Worm (Caenorhabditis elegans): ENCODE data around the gene B0507.4.

ce11 chrV:8773826-8774382, 19.1 kb downstream of the B0507.4 start, which contains the start of gene B0507.2:
- TF ChIP-seq tra-4 (tag; optimal IDR thresholded peaks at IDR 0.05) (no peak), flt-1 (GFP tag; IDR thresholded peaks at IDR 0.05) (no peak), ets-7 (tag; optimal IDR thresholded peaks at IDR 0.05) (no peak), scrt-1 (GFP tag; IDR thresholded peaks at IDR 0.05) (no peak), hnd-1 (tag; optimal IDR thresholded peaks at IDR 0.05) (no peak), hmbx-1 (tag; optimal IDR thresholded peaks at IDR 0.05) (no peak), ama-1 (optimal IDR thresholded peaks at IDR 0.05) (no peak), ceh-13 (GFP tag; optimal IDR thresholded peaks at IDR 0.05) (no peak), pes-1 (GFP tag; IDR thresholded peaks at IDR 0.05) (no peak), sea-1 (GFP tag; conservative IDR thresholded peaks at IDR 0.05) (no peak), tbx-11 (GFP tag; IDR thresholded peaks at IDR 0.05) (no peak), F13C5.2 (tag; optimal IDR thresholded peaks at IDR 0.05) (no peak), ceh-36 (tag; optimal IDR thresholded peaks at IDR 0.05) (no peak), hmg-4 (GFP tag; optimal IDR thresholded peaks at IDR 0.05) (no peak)
